Worm (Caenorhabditis elegans) whole organism, L4 larva: ENCODE results near the gene srw-136.
A peak's percentile ranks its signal among the peaks of the same experiment; 100 is the strongest.

Experiments
- F26F4.8 ChIP-seq: fragments of 200-800 bp; sonication (Bioruptor generic); conservative IDR thresholded peaks from 2 replicates; pipeline ENCODE4 v1.3.6; 2022; ENCODE audit warnings: missing genetic modification characterization, missing compliant biosample characterization
- Y48G9A.11 ChIP-seq: fragments of 200-800 bp; sonication (Bioruptor generic); IDR thresholded peaks from 2 replicates; pipeline ENCODE4 v1.3.6; 2022; ENCODE audit warnings: missing genetic modification reagents, missing genetic modification characterization, missing compliant biosample characterization
- Y5F2A.4 ChIP-seq: fragments of 200-800 bp; sonication (Bioruptor generic); optimal IDR thresholded peaks from 2 replicates; lab custom pipeline; 2018; ENCODE audit warnings: mild to moderate bottlenecking, missing genetic modification characterization, missing compliant biosample characterization
- ZK337.2 ChIP-seq: fragments of 200-800 bp; sonication (Bioruptor generic); IDR thresholded peaks from 2 replicates; pipeline ENCODE4 v1.3.6; 2022; ENCODE audit warnings: missing genetic modification reagents, missing genetic modification characterization, missing compliant biosample characterization
- ZK546.5 ChIP-seq, 2 experiments: sonication (generic microtip); optimal IDR thresholded peaks; 2 replicates each; lab custom pipeline; 2017; ENCODE audit warnings: missing biosample characterization in 2 of 2, missing genetic modification characterization in 2 of 2
- aha-1 ChIP-seq: fragments of 150-350 bp; peaks from one replicate; lab custom pipeline; 2014; ENCODE audit warnings: missing biosample characterization, missing genetic modification characterization
- ama-1 ChIP-seq: fragments of 150-350 bp; optimal IDR thresholded peaks from 2 replicates; lab custom pipeline; 2014; ENCODE audit warnings: inconsistent platforms, mixed read lengths
- ceh-44 ChIP-seq: fragments of 200-800 bp; sonication (Bioruptor generic); IDR thresholded peaks from 2 replicates; pipeline ENCODE4 v1.3.6; 2022; ENCODE audit warnings: missing genetic modification reagents, missing genetic modification characterization, missing compliant biosample characterization
- ceh-62 ChIP-seq: sonication (generic microtip); optimal IDR thresholded peaks from 2 replicates; lab custom pipeline; 2017; ENCODE audit warnings: missing biosample characterization, missing genetic modification characterization
- ces-1 ChIP-seq: fragments of 150-350 bp; sonication (generic microtip); optimal IDR thresholded peaks from 4 replicates; lab custom pipeline; 2014; ENCODE audit warnings: missing biosample characterization, missing genetic modification reagents, missing genetic modification characterization
- dmd-8 ChIP-seq: fragments of 200-800 bp; sonication (Bioruptor generic); IDR thresholded peaks from 2 replicates; pipeline ENCODE4 v1.3.6; 2022; ENCODE audit warnings: missing genetic modification characterization, missing compliant biosample characterization
- dmd-9 ChIP-seq: fragments of 200-800 bp; sonication (Bioruptor generic); IDR thresholded peaks from 2 replicates; pipeline ENCODE4 v1.3.6; 2022; ENCODE audit warnings: missing genetic modification reagents, missing genetic modification characterization, missing compliant biosample characterization
- fkh-10 ChIP-seq: fragments of 150-350 bp; optimal IDR thresholded peaks from 2 replicates; lab custom pipeline; 2014; ENCODE audit warnings: missing biosample characterization, missing genetic modification reagents, missing genetic modification characterization
- gei-8 ChIP-seq: fragments of 200-800 bp; sonication (Bioruptor generic); optimal IDR thresholded peaks from 2 replicates; lab custom pipeline; 2018; ENCODE audit warnings: mild to moderate bottlenecking, missing genetic modification characterization, missing compliant biosample characterization
- hif-1 ChIP-seq, 2 experiments: sonication (generic microtip); optimal IDR thresholded peaks; 2 replicates each; lab custom pipeline; 2016 to 2017; ENCODE audit warnings: missing compliant biosample characterization in 2 of 2, missing genetic modification characterization in 2 of 2, missing genetic modification reagents in 2 of 2, missing genotype in 2 of 2, mild to moderate bottlenecking in 1 of 2
- hlh-30 ChIP-seq: sonication (generic microtip); optimal IDR thresholded peaks from 2 replicates; lab custom pipeline; 2017; ENCODE audit warnings: antibody characterized with exemption, mild to moderate bottlenecking, missing genetic modification characterization, missing compliant biosample characterization; ENCODE audit not compliant: insufficient read depth
- jun-1 ChIP-seq: fragments of 150-350 bp; optimal IDR thresholded peaks from 2 replicates; lab custom pipeline; 2014; ENCODE audit warnings: missing biosample characterization, missing genetic modification reagents, missing genetic modification characterization
- lin-1 ChIP-seq: fragments of 200-800 bp; sonication (Bioruptor generic); IDR thresholded peaks from 2 replicates; pipeline ENCODE4 v1.3.6; 2022; ENCODE audit warnings: missing genetic modification reagents, missing genetic modification characterization, missing compliant biosample characterization
- lin-38 ChIP-seq: fragments of 200-800 bp; sonication (Bioruptor generic); IDR thresholded peaks from 2 replicates; pipeline ENCODE4 v1.3.6; 2022; ENCODE audit warnings: missing genetic modification reagents, missing genetic modification characterization, missing compliant biosample characterization
- madf-5 ChIP-seq, 2 experiments: fragments of 200-800 bp; sonication (Bioruptor generic); IDR thresholded peaks; 2 replicates each; pipeline ENCODE4 v1.3.6; 2022; ENCODE audit warnings: missing compliant biosample characterization in 2 of 2, missing genetic modification characterization in 2 of 2
- mdl-1 ChIP-seq, 2 experiments: fragments of 150-350 bp in 1 of 2; sonication (generic microtip) in 1 of 2; optimal IDR thresholded peaks; 2 replicates each; lab custom pipeline; 2014 to 2017; ENCODE audit warnings: missing biosample characterization in 2 of 2, missing genetic modification characterization in 2 of 2
- mdt-29 ChIP-seq: fragments of 200-800 bp; sonication (Bioruptor generic); IDR thresholded peaks from 2 replicates; pipeline ENCODE4 v1.3.6; 2022; ENCODE audit warnings: missing genetic modification reagents, missing genetic modification characterization, missing compliant biosample characterization
- mep-1 ChIP-seq: fragments of 150-350 bp; sonication (generic microtip); optimal IDR thresholded peaks from 3 replicates; lab custom pipeline; 2014; ENCODE audit warnings: missing biosample characterization, missing genetic modification characterization
- mes-2 ChIP-seq: sonication (generic microtip); optimal IDR thresholded peaks from 2 replicates; lab custom pipeline; 2016; ENCODE audit warnings: missing genotype, mild to moderate bottlenecking, missing genetic modification characterization, missing compliant biosample characterization; ENCODE audit not compliant: poor library complexity, severe bottlenecking
- nhr-11 ChIP-seq: fragments of 150-350 bp; optimal IDR thresholded peaks from 2 replicates; lab custom pipeline; 2014; ENCODE audit warnings: missing biosample characterization, missing genetic modification characterization
- nhr-28 ChIP-seq: fragments of 150-350 bp; optimal IDR thresholded peaks from 2 replicates; lab custom pipeline; 2014; ENCODE audit warnings: missing biosample characterization, missing genetic modification characterization
- nhr-48 ChIP-seq: sonication (generic microtip); optimal IDR thresholded peaks from 2 replicates; lab custom pipeline; 2016; ENCODE audit warnings: mild to moderate bottlenecking, missing genetic modification characterization, missing compliant biosample characterization
- pha-4 ChIP-seq, 2 experiments: fragments of 150-350 bp in 1 of 2; fragments of 200-800 bp in 1 of 2; sonication (Bioruptor generic) in 1 of 2; IDR thresholded peaks in 1 of 2; optimal IDR thresholded peaks in 1 of 2; 2 replicates each; pipeline versions ENCODE4 v1.3.6 to Lab custom; 2014 to 2022; ENCODE audit warnings: missing genetic modification characterization in 2 of 2, missing genetic modification reagents in 2 of 2, missing biosample characterization in 1 of 2, missing compliant biosample characterization in 1 of 2
- php-3 ChIP-seq: fragments of 200-800 bp; sonication (Bioruptor generic); IDR thresholded peaks from 2 replicates; pipeline ENCODE4 v1.3.6; 2022; ENCODE audit warnings: missing genetic modification reagents, missing genetic modification characterization, missing compliant biosample characterization
- saeg-2 ChIP-seq: fragments of 200-800 bp; sonication (Bioruptor generic); IDR thresholded peaks from 2 replicates; pipeline ENCODE4 v1.3.6; 2022; ENCODE audit warnings: missing genetic modification reagents, missing genetic modification characterization, missing compliant biosample characterization
- set-16 ChIP-seq: fragments of 200-800 bp; sonication (Bioruptor generic); IDR thresholded peaks from 2 replicates; pipeline ENCODE4 v1.3.6; 2022; ENCODE audit warnings: missing genetic modification reagents, missing genetic modification characterization, missing compliant biosample characterization
- snpc-1.2 ChIP-seq: fragments of 200-800 bp; sonication (Bioruptor generic); IDR thresholded peaks from 2 replicates; pipeline ENCODE4 v1.3.6; 2022; ENCODE audit warnings: missing genetic modification reagents, missing genetic modification characterization, missing compliant biosample characterization
- snpc-4 ChIP-seq: fragments of 150-350 bp; optimal IDR thresholded peaks from 2 replicates; lab custom pipeline; 2014; ENCODE audit warnings: missing biosample characterization, missing genetic modification characterization
- tra-1 ChIP-seq: fragments of 200-800 bp; sonication (Bioruptor generic); IDR thresholded peaks from 2 replicates; pipeline ENCODE4 v1.3.6; 2022; ENCODE audit warnings: missing genetic modification reagents, missing genetic modification characterization, missing compliant biosample characterization
- unc-62 ChIP-seq, 3 experiments: fragments of 150-350 bp in 1 of 3; sonication (generic microtip); optimal IDR thresholded peaks in 2 of 3; peaks in 1 of 3; 1 replicate in 1 of 3; 2 replicates in 2 of 3; lab custom pipeline; 2014 to 2017; ENCODE audit warnings: missing biosample characterization in 3 of 3, missing genetic modification characterization in 3 of 3, missing genetic modification reagents in 3 of 3, missing genotype in 1 of 3
- vab-7 ChIP-seq: fragments of 200-800 bp; sonication (Bioruptor generic); IDR thresholded peaks from 2 replicates; pipeline ENCODE4 v1.3.6; 2022; ENCODE audit warnings: missing genetic modification reagents, missing genetic modification characterization, missing compliant biosample characterization
- zfp-3 ChIP-seq: fragments of 200-800 bp; sonication (Bioruptor generic); conservative IDR thresholded peaks from 2 replicates; pipeline ENCODE4 v1.3.6; 2022; ENCODE audit warnings: missing genetic modification reagents, missing genetic modification characterization, missing compliant biosample characterization
- zip-11 ChIP-seq: fragments of 200-800 bp; sonication (Bioruptor generic); IDR thresholded peaks from 2 replicates; pipeline ENCODE4 v1.3.6; 2022; ENCODE audit warnings: missing genetic modification characterization, missing compliant biosample characterization

Gene srw-136

DNA sequence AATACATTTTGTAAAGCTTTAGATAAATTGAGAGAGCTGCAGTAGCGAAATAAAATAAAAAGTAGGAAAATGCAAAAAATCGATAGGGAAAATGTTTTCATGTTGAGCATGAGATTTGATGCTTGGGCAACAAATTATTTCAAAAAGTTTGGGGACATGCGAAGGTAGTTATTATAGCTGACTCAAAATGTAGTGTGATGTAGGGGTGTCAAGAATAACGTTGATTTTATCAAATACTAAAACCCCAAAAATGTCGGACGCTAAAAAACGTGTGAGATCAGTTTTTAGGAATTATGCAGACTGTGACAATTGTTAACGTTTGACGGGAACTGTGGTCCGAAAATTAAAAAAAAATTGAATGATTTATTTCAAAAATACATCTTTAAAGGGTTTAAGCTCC lies 10.9 kb upstream of the srw-136 start, which contains the start of gene irld-12:
Gene irld-12, minus strand, starts transcription at position 101 of the 400 bp plus-strand sequence.
- TF ChIP-seq ZK546.5 (tag; optimal IDR thresholded peaks at IDR 0.05; lab: Kevin White, UChicago), result no peak
- TF ChIP-seq hif-1 (tag; optimal IDR thresholded peaks at IDR 0.05; lab: Kevin White, UChicago), result no peak
- TF ChIP-seq nhr-11 (tag; lab: Kevin White, UChicago), result no peak
- TF ChIP-seq tra-1 (GFP tag; lab: Robert Waterston, UW), result no peak
- no peak for TF ChIP-seq mdl-1 (tag; optimal IDR thresholded peaks at IDR 0.05; lab: Kevin White, UChicago)
- TF ChIP-seq zip-11, result no peak
- no peak for TF ChIP-seq aha-1 (tag; lab: Kevin White, UChicago)
- no peak for TF ChIP-seq Y5F2A.4
- TF ChIP-seq mep-1 (tag; lab: Kevin White, UChicago), result no peak
- TF ChIP-seq ceh-62 (tag; lab: Kevin White, UChicago), result no peak
- TF ChIP-seq mes-2 (tag; lab: Kevin White, UChicago), result no peak
- no peak for TF ChIP-seq madf-5 (GFP tag; IDR thresholded peaks at IDR 0.05; lab: Robert Waterston, UW)
- no peak for TF ChIP-seq vab-7
- TF ChIP-seq ces-1, result no peak
- TF ChIP-seq saeg-2 (GFP tag; lab: Robert Waterston, UW), result no peak
- TF ChIP-seq gei-8 (GFP tag; lab: Kevin White, UChicago), result no peak
- no peak for TF ChIP-seq dmd-9 (GFP tag; lab: Robert Waterston, UW)
- no peak for TF ChIP-seq Y48G9A.11 (GFP tag; lab: Robert Waterston, UW)
- no peak for TF ChIP-seq snpc-1.2 (GFP tag; lab: Robert Waterston, UW)

DNA sequence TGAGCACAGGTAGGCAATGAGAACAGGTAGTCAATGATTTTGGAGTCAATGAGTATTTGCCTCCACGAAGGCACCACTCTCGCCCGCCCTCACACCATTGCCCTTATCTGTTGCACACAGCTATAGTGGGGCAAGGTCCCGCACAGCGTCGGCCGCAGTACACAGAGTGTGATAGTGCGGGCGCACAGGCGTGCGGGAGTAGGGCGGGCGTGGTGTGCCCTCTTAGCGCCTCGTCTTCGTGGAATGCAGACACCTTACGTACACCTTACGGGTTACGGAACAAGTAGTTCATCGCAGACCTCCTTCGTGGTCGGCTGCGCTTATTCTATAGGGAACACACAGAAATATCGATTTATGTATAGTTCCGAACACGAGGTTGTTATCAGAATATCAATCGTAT lies 7.6 kb upstream of the srw-136 start:
- no peak for TF ChIP-seq mdt-29 (GFP tag; lab: Robert Waterston, UW)
- TF ChIP-seq zip-11, result no peak
- TF ChIP-seq ceh-44 (GFP tag; lab: Robert Waterston, UW), result 0 out of 2 replicates have a peak, but pooled peaks have one; percentile 11
- TF ChIP-seq mdl-1 (tag; optimal IDR thresholded peaks at IDR 0.05; lab: Kevin White, UChicago), result no peak
- TF ChIP-seq dmd-8, result 0 out of 2 replicates have a peak, but pooled peaks have one; percentile 30
- TF ChIP-seq F26F4.8 (GFP tag; lab: Robert Waterston, UW), result no peak
- TF ChIP-seq ZK337.2 (GFP tag; lab: Robert Waterston, UW), result no peak
- peak; percentile 54 for TF ChIP-seq set-16 (GFP tag; lab: Robert Waterston, UW)
- no peak for TF ChIP-seq pha-4 (GFP tag; IDR thresholded peaks at IDR 0.05; lab: Robert Waterston, UW)
- TF ChIP-seq pha-4 (tag; optimal IDR thresholded peaks at IDR 0.05; lab: Kevin White, UChicago), result no peak

DNA sequence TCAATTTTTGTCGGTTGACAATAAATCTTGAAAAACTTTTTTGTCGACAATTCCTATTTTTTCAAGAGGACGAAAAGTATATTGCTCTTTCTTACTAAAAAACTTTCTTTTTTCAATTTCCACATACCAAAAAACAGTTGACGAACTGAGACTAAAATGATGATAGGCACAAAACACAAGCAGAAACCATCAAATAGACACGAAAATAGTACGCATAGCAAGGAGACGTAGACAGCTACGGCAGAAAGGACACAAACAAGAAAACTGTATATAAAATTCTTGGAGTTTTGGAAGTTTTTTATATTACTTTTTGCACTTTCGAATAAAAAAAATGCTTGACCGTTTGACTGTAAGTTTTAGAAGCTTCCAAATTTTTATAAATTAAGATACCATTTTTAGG lies 3.8 kb upstream of the srw-136 start, which contains the start of gene K12D9.1:
Gene K12D9.1, plus strand, starts transcription at position 301 of the 400 bp plus-strand sequence.
- TF ChIP-seq zfp-3, result no peak
- peak; percentile 39 for TF ChIP-seq nhr-28 (tag; lab: Kevin White, UChicago)

DNA sequence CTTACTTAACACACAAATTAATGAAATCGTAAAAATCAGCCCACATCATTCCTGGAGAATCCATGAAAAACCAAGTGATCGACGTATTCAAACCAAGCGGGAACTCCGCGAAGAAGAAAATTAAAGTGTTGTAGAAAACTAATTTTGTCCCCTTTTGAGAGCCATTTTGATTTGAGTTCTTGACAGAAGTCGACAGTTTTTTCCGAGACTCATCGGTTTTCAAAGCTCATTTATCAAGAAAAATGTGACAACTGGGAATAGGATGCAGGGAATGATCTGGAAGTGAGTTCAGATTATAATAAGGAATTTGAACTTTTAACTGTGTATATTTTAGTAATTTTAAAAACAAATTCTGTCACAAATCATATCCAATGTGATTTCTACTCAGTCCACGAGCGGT lies 1.0 kb upstream of the srw-136 start, which contains the start of gene srw-135:
Gene srw-135, minus strand, starts transcription at position 101 of the 400 bp plus-strand sequence.
- TF ChIP-seq lin-1 (GFP tag; lab: Robert Waterston, UW) (no peak), nhr-48 (no peak), madf-5 (GFP tag; IDR thresholded peaks at IDR 0.05; lab: Robert Waterston, UW) (no peak), ama-1 (lab: Kevin White, UChicago) (no peak), lin-38 (GFP tag; lab: Robert Waterston, UW) (no peak), unc-62 (GFP tag; optimal IDR thresholded peaks at IDR 0.05 in 1 of 2; lab: Kevin White, UChicago) (peak in 1 of 2 experiments; percentile 20), unc-62 (tag; optimal IDR thresholded peaks at IDR 0.05; lab: Kevin White, UChicago) (no peak), aha-1 (tag; lab: Kevin White, UChicago) (peak; percentile 44), hlh-30 (tag; lab: Kevin White, UChicago) (no peak), php-3 (GFP tag; lab: Robert Waterston, UW) (no peak), fkh-10 (GFP tag; lab: Kevin White, UChicago) (no peak), F26F4.8 (GFP tag; lab: Robert Waterston, UW) (no peak), snpc-4 (no peak), jun-1 (tag; lab: Kevin White, UChicago) (no peak)
- TF ChIP-seq, all 104 proteins: peak for 2
